Fruit fly (Drosophila melanogaster): ENCODE measurements around the gene RpS12.

DNA sequence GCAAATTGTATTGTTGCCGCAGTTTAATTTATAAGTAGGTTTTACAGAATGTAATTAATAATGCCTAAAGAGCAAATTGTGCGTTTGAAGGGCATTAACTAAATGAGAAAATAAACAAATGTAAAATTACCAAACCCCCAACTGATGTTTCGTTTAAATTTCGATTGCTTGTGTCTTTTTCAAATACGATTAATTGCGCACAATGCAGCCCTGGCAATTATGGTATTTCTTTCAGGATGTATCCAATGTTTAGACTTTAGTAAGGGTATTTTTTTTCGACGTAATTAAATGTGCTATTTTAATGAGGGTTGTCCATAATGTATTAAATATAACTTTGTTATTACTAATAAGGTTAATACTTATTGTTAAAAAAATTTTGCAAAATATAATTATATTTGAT is 17.7 kb downstream of the RpS12 start:
- TF ChIP-seq CG32264 (GFP tag; optimal IDR thresholded peaks at IDR 0.05): no peak
- TF ChIP-seq Abd-B (GFP tag; optimal IDR thresholded peaks at IDR 0.05): no peak

Measured in whole organism, wandering third instar larva.